Worm (Caenorhabditis elegans) whole organism, mixed stage, embryonic: ENCODE data around the gene ZK1307.7.

Experiments used
- ces-1 ChIP-seq: fragments of 150-350 bp; optimal IDR thresholded peaks from 2 replicates; lab custom pipeline; 2014; ENCODE audit warnings: missing biosample characterization, missing genetic modification reagents, missing genetic modification characterization
- drap-1 ChIP-seq: fragments of 200-800 bp; sonication (Bioruptor generic); optimal IDR thresholded peaks from 3 replicates; lab custom pipeline; 2018; ENCODE audit warnings: mild to moderate bottlenecking, missing genetic modification characterization, missing compliant biosample characterization
- lsy-2 ChIP-seq: fragments of 150-350 bp; optimal IDR thresholded peaks from 2 replicates; lab custom pipeline; 2014; ENCODE audit warnings: missing biosample characterization, missing genetic modification characterization
- unc-62 ChIP-seq: fragments of 150-350 bp; optimal IDR thresholded peaks from 2 replicates; lab custom pipeline; 2014; ENCODE audit warnings: missing biosample characterization, missing genetic modification reagents, missing genetic modification characterization

DNA sequence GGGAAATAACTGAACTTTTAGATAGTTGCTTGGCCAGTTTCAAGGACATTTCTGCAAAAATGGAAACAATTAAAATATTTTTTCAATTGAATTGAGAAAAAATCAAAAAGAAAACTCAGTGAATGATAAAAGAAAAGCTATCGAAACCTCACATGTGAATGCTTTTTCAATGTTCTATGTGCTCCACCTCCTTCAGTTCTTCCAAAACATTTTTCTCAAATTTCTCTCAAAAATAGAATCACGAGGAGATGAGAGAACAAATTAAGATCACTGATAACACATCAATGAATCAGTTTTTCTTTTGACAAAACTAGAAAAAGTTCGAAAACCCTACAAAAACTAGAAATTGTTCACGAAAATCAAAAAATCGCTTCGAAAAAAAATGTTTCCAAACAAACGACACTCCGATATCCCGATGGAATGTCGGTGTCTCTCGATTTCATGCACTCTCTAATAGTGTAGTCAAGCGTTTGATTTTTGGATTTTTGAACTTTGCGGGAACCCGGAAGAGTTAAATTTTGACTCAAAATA is 50.3 kb downstream of the ZK1307.7 start, which contains the start of gene ZK1320.9:
- TF ChIP-seq lsy-2 (tag; lab: Kevin White, UChicago) (no peak), ces-1 (no peak), drap-1 (GFP tag; lab: Kevin White, UChicago) (no peak), unc-62 (GFP tag; lab: Kevin White, UChicago) (no peak)
